Worm (Caenorhabditis elegans) whole organism, midembryonic: Measurements from ENCODE around the gene strm-1.

ENCODE experiments used
- T22C8.4 ChIP-seq: fragments of 200-800 bp; sonication (Bioruptor generic); IDR thresholded peaks from 2 replicates; pipeline ENCODE4 v1.3.6; 2022; ENCODE audit warnings: missing genetic modification characterization, missing compliant biosample characterization
- cog-1 ChIP-seq: sonication (generic microtip); optimal IDR thresholded peaks from 2 replicates; lab custom pipeline; 2016; ENCODE audit warnings: missing genetic modification characterization, missing compliant biosample characterization
- flt-1 ChIP-seq: fragments of 200-800 bp; sonication (Bioruptor generic); IDR thresholded peaks from 2 replicates; pipeline ENCODE4 v1.3.6; 2022; ENCODE audit warnings: missing genetic modification characterization, missing compliant biosample characterization
- klf-2 ChIP-seq: fragments of 200-800 bp; sonication (Bioruptor generic); conservative IDR thresholded peaks from 2 replicates; pipeline ENCODE4 v1.3.6; 2022; ENCODE audit warnings: missing genetic modification reagents, missing genetic modification characterization, missing compliant biosample characterization
- med-1 ChIP-seq: sonication (generic microtip); optimal IDR thresholded peaks from 2 replicates; lab custom pipeline; 2017; ENCODE audit warnings: missing genetic modification characterization, mild to moderate bottlenecking, missing compliant biosample characterization, antibody characterized with exemption, missing genetic modification reagents; ENCODE audit not compliant: insufficient read depth
- ref-1 ChIP-seq: fragments of 200-800 bp; sonication (Bioruptor generic); conservative IDR thresholded peaks from 2 replicates; pipeline ENCODE4 v1.3.6; 2022; ENCODE audit warnings: missing genetic modification reagents, missing genetic modification characterization, missing compliant biosample characterization
- tab-1 ChIP-seq: fragments of 200-800 bp; sonication (Bioruptor generic); IDR thresholded peaks from 2 replicates; pipeline ENCODE4 v1.3.6; 2022; ENCODE audit warnings: missing genetic modification characterization, missing compliant biosample characterization
- ztf-23 ChIP-seq: fragments of 200-800 bp; sonication (Bioruptor generic); IDR thresholded peaks from 2 replicates; pipeline ENCODE4 v1.3.6; 2022; ENCODE audit warnings: missing genetic modification reagents, missing genetic modification characterization, missing compliant biosample characterization
- ztf-29 ChIP-seq: fragments of 200-800 bp; sonication (Bioruptor generic); IDR thresholded peaks from 2 replicates; pipeline ENCODE4 v1.3.6; 2022; ENCODE audit warnings: missing genetic modification reagents, missing genetic modification characterization, missing compliant biosample characterization

Gene strm-1

DNA sequence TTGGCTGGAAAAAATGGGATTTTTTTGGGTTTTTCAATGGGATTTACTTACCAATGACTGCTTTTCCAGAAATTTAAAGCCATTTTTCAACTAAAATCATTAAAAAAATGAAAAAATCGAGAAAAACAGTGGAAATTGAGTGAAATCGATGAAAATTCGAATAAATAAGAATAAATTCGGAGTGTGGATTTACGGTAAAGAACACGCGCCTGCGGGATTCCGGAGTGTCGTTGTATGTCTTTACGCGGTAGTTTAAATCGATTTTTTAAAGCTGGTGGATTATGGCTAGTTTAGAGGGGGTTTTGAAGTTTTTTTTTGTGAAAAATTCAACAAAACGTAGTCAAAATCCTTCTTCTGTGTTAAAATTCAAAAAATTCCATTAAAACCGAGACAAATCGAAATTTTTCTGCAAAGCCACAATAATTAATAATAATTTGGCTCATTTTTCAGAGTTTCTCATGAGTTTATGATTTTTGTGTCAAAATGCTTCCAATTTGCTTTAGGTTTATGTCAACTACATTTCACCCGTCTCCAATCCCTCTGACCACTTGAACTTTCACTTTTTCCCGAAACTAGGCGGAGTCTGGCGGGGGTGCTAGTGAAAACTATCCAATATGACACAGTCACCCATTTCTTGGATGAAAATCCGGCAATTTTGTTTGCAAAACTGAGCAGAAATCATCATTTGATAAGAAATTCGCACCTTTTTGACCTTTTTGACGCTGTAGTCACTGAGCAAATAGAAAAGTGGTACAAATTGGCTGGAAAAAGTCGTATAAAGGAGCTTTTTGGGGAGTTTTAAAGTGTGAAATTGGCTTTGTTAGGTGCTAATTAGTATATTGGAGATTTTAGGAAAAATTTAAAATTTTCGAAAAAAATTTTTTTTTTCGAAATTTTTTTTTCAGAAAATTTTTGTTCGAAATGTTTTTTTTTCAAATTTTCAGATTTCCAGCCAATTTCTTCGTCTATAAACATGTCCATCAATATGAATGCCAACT lies at the start of gene strm-1, which contains the start of gene cic-1:
Gene strm-1, plus strand, starts transcription at position 945 of the 998 bp plus-strand sequence.
Gene cic-1, minus strand, starts transcription at position 96 of the 998 bp plus-strand sequence.
- TF ChIP-seq klf-2: no peak
- peak; percentile 66 for TF ChIP-seq T22C8.4 (GFP tag; lab: Robert Waterston, UW)

DNA sequence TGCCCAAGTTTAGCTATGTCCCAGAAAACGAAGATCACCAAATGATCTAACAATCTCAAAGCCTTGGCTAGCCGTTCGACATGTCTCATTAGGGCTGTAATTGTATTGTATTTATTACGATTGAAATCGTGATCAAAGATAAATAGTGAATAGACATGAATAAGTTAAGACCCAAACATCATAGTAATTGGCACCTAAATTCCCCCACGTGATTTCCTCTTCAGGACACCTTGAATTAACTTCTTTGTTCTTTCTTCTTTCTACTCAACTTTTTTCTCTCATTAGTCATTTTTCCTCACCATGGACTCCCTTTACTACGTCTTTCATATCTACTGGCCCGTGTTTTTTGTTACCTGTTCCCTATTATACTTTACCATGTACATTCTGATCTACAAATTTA lies 39.2 kb upstream of the strm-1 start, which contains the start of gene srd-69:
Gene srd-69, plus strand, starts transcription at position 301 of the 400 bp plus-strand sequence.
- TF ChIP-seq T22C8.4 (GFP tag; lab: Robert Waterston, UW): no peak
- TF ChIP-seq klf-2: no peak
- TF ChIP-seq tab-1: no peak
- no peak for TF ChIP-seq flt-1 (GFP tag; lab: Robert Waterston, UW)
- TF ChIP-seq cog-1 (tag; lab: Kevin White, UChicago): no peak
- TF ChIP-seq ref-1 (GFP tag; lab: Robert Waterston, UW): no peak
- TF ChIP-seq ztf-29: no peak
- no peak for TF ChIP-seq med-1
- no peak for TF ChIP-seq ztf-23 (GFP tag; lab: Robert Waterston, UW)

- no peak for TF ChIP-seq tab-1
Observed at ce11 chrIII:2368424-2368823, 33.4 kb upstream of the strm-1 start, which contains the start of gene H04J21.4. H04J21.4 (minus strand) TSS chrIII:2368524.

DNA sequence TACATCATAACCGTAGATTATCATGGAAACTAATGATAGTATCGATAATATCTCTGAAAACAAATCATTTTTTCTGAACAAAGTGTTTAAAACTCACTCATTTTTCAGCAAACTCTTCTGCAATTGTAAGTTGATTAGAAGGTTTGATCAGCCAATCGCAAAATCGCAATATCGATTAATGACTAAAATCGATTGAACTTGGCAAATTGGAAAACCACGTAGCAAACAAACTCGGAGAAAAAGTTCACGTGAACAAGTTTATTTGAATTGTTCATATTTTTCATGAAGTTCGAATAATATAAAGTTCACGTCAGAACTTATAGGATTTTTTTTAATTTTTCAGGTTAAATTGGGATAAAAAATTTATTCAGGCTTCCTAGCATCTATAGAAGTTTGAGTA lies 30.0 kb upstream of the strm-1 start, which contains the start of gene H04J21.1:
Gene H04J21.1, minus strand, starts transcription at position 101 of the 400 bp plus-strand sequence.
- TF ChIP-seq ref-1 (GFP tag; lab: Robert Waterston, UW): no peak
- TF ChIP-seq med-1: no peak
- TF ChIP-seq cog-1 (tag; lab: Kevin White, UChicago): no peak
- no peak for TF ChIP-seq ztf-23 (GFP tag; lab: Robert Waterston, UW)
- no peak for TF ChIP-seq flt-1 (GFP tag; lab: Robert Waterston, UW)
- no peak for TF ChIP-seq tab-1
- TF ChIP-seq ztf-29: no peak
- TF ChIP-seq klf-2: no peak
- TF ChIP-seq T22C8.4 (GFP tag; lab: Robert Waterston, UW): no peak

ce11 chrIII:2375918-2376317 lies 26.0 kb upstream of the strm-1 start, which contains the start of gene H14E04.2:
H14E04.2 (plus strand) TSS chrIII:2376193.
- no peak for TF ChIP-seq med-1
- TF ChIP-seq ztf-23 (GFP tag; lab: Robert Waterston, UW): no peak
- TF ChIP-seq T22C8.4 (GFP tag; lab: Robert Waterston, UW): peak; percentile 59; the same call in 1 of the 2 replicates
- no peak for TF ChIP-seq cog-1 (tag; lab: Kevin White, UChicago)

DNA sequence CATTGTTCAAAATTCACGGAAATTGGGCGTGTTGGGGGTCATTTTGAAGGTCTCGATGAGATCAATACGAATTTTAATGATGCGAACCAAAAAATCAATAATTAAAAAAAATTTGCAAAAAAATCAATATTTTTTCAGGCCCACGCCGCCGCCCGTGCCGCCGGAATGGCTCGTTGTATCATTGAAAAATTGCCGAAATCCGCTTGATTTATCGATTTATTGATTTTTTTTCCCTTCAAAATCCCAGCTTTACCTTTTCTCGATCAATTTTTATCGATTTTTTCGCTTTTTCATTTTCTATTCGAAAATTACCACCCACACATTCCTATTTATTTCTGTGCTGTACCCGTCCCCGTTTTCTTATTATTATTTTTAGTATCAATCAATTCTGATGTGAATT lies 17.5 kb upstream of the strm-1 start:
- TF ChIP-seq T22C8.4 (GFP tag; lab: Robert Waterston, UW): peak; percentile 76
- TF ChIP-seq flt-1 (GFP tag; lab: Robert Waterston, UW): no peak
- TF ChIP-seq ref-1 (GFP tag; lab: Robert Waterston, UW): no peak
- TF ChIP-seq klf-2: no peak

ce11 chrIII:2386483-2386882 lies 15.4 kb upstream of the strm-1 start, which contains the start of gene H14E04.3:
H14E04.3 (minus strand) TSS chrIII:2386583.
- TF ChIP-seq T22C8.4 (GFP tag; lab: Robert Waterston, UW) (no peak), flt-1 (GFP tag; lab: Robert Waterston, UW) (no peak)

DNA sequence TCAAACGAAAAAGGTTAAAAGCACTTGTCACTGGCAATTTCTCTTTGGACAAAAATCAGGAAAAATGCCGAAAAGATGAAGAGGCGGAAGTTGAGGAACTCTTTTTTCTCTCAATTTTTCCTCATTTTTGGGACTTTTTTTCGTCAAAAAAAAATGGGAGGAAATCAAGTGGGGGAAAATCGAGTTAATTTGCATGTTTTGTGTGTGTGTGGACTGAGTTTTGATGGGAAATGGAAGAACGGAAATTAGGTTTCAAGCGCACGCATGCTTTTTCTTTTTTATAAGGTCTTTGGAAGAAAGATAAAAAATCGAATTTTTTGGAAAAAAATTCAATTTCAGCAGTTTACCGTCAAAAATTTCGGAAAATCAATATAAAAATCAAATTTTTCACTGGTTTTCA lies 10.2 kb upstream of the strm-1 start:
- TF ChIP-seq med-1 (no peak), ztf-23 (GFP tag; lab: Robert Waterston, UW) (no peak), T22C8.4 (GFP tag; lab: Robert Waterston, UW) (no peak), cog-1 (tag; lab: Kevin White, UChicago) (no peak), tab-1 (no peak), klf-2 (no peak), flt-1 (GFP tag; lab: Robert Waterston, UW) (no peak), ztf-29 (no peak), ref-1 (GFP tag; lab: Robert Waterston, UW) (no peak)

ce11 chrIII:2393666-2394154 lies 8.2 kb upstream of the strm-1 start:
- no peak for TF ChIP-seq ref-1 (GFP tag; lab: Robert Waterston, UW)
- TF ChIP-seq ztf-29: no peak
- TF ChIP-seq ztf-23 (GFP tag; lab: Robert Waterston, UW): no peak
- TF ChIP-seq cog-1 (tag; lab: Kevin White, UChicago): no peak

- TF ChIP-seq med-1 (no peak), T22C8.4 (GFP tag; lab: Robert Waterston, UW) (0 out of 2 replicates have a peak, but pooled peaks have one; percentile 47)
Observed at ce11 chrIII:2410925-2411450, 9.1 kb downstream of the strm-1 start, which contains the start of gene mrpl-30. mrpl-30 (minus strand) TSS chrIII:2410975.
